Worm (Caenorhabditis elegans) whole organism, young adult: ENCODE measurements around the gene hmg-1.1.

Source experiments
- B0035.1 ChIP-seq: sonication (generic microtip); optimal IDR thresholded peaks from 2 replicates; lab custom pipeline; 2016; ENCODE audit warnings: missing genetic modification characterization, mild to moderate bottlenecking, missing compliant biosample characterization, missing genotype, missing genetic modification reagents
- B0336.3 ChIP-seq: fragments of 200-800 bp; sonication (Bioruptor generic); IDR thresholded peaks from 2 replicates; pipeline ENCODE4 v1.3.6; 2022; ENCODE audit warnings: missing genetic modification characterization, missing compliant biosample characterization
- F22D6.2 ChIP-seq: sonication (generic microtip); optimal IDR thresholded peaks from 2 replicates; lab custom pipeline; 2016; ENCODE audit warnings: mild to moderate bottlenecking, missing genetic modification characterization, missing compliant biosample characterization
- F23B12.7 ChIP-seq: sonication (generic microtip); optimal IDR thresholded peaks from 2 replicates; lab custom pipeline; 2017; ENCODE audit warnings: missing genetic modification characterization, mild to moderate bottlenecking, missing compliant biosample characterization, antibody characterized with exemption, moderate library complexity; ENCODE audit not compliant: insufficient read depth
- F37B4.10 ChIP-seq: fragments of 200-800 bp; sonication (Bioruptor generic); IDR thresholded peaks from 2 replicates; pipeline ENCODE4 v1.3.6; 2022; ENCODE audit warnings: missing genetic modification characterization, missing compliant biosample characterization
- F52B5.7 ChIP-seq: sonication (generic microtip); optimal IDR thresholded peaks from 2 replicates; lab custom pipeline; 2016; ENCODE audit warnings: mild to moderate bottlenecking, missing genetic modification characterization, missing compliant biosample characterization
- F57A8.1 ChIP-seq: fragments of 200-800 bp; sonication (Bioruptor generic); optimal IDR thresholded peaks from 2 replicates; lab custom pipeline; 2018; ENCODE audit warnings: mild to moderate bottlenecking, missing genetic modification characterization, moderate library complexity, missing compliant biosample characterization
- F57C9.4 ChIP-seq: sonication (generic microtip); optimal IDR thresholded peaks from 2 replicates; lab custom pipeline; 2017; ENCODE audit warnings: mild to moderate bottlenecking, missing genetic modification characterization, missing compliant biosample characterization
- T26A5.8 ChIP-seq: sonication (generic microtip); optimal IDR thresholded peaks from 2 replicates; lab custom pipeline; 2016; ENCODE audit warnings: missing genetic modification characterization, missing compliant biosample characterization
- Y53F4B.3 ChIP-seq: fragments of 200-800 bp; sonication (Bioruptor generic); IDR thresholded peaks from 2 replicates; pipeline ENCODE4 v1.3.6; 2022; ENCODE audit warnings: missing genetic modification reagents, missing genetic modification characterization, missing compliant biosample characterization
- aptf-3 ChIP-seq: fragments of 200-800 bp; sonication (Bioruptor generic); IDR thresholded peaks from 2 replicates; pipeline ENCODE4 v1.3.6; 2022; ENCODE audit warnings: missing genetic modification characterization, missing compliant biosample characterization
- bed-1 ChIP-seq: fragments of 200-800 bp; sonication (Bioruptor generic); IDR thresholded peaks from 2 replicates; pipeline ENCODE4 v1.3.6; 2022; ENCODE audit warnings: missing genetic modification reagents, missing genetic modification characterization, missing compliant biosample characterization
- bed-2 ChIP-seq: fragments of 200-800 bp; sonication (Bioruptor generic); IDR thresholded peaks from 2 replicates; pipeline ENCODE4 v1.3.6; 2022; ENCODE audit warnings: missing genetic modification reagents, missing genetic modification characterization, missing compliant biosample characterization
- cebp-1 ChIP-seq, 2 experiments: fragments of 200-800 bp in 1 of 2; sonication (Bioruptor generic) in 1 of 2; sonication (generic microtip) in 1 of 2; IDR thresholded peaks in 1 of 2; optimal IDR thresholded peaks in 1 of 2; 2 replicates each; pipeline versions ENCODE4 v1.3.6 to Lab custom; 2017 to 2022; ENCODE audit warnings: missing compliant biosample characterization in 2 of 2, missing genetic modification characterization in 2 of 2, mild to moderate bottlenecking in 1 of 2, missing genetic modification reagents in 1 of 2, moderate library complexity in 1 of 2
- ceh-40 ChIP-seq: fragments of 200-800 bp; sonication (Bioruptor generic); IDR thresholded peaks from 2 replicates; pipeline ENCODE4 v1.3.6; 2022; ENCODE audit warnings: missing genetic modification characterization, missing compliant biosample characterization
- die-1 ChIP-seq: sonication (generic microtip); optimal IDR thresholded peaks from 2 replicates; lab custom pipeline; 2016; ENCODE audit warnings: missing genotype, mild to moderate bottlenecking, missing genetic modification characterization, missing compliant biosample characterization
- dox-1 ChIP-seq: fragments of 200-800 bp; sonication (Bioruptor generic); IDR thresholded peaks from 2 replicates; pipeline ENCODE4 v1.3.6; 2022; ENCODE audit warnings: missing genetic modification reagents, missing genetic modification characterization, missing compliant biosample characterization
- ets-4 ChIP-seq: fragments of 200-800 bp; sonication (Bioruptor generic); optimal IDR thresholded peaks from 2 replicates; lab custom pipeline; 2018; ENCODE audit warnings: mild to moderate bottlenecking, missing genetic modification characterization, missing compliant biosample characterization
- fkh-3 ChIP-seq: sonication (generic microtip); optimal IDR thresholded peaks from 2 replicates; lab custom pipeline; 2016; ENCODE audit warnings: mild to moderate bottlenecking, missing genetic modification characterization, missing compliant biosample characterization
- hlh-12 ChIP-seq: sonication (generic microtip); optimal IDR thresholded peaks from 2 replicates; lab custom pipeline; 2016; ENCODE audit warnings: missing genetic modification characterization, missing compliant biosample characterization
- hmg-20 ChIP-seq: fragments of 200-800 bp; sonication (Bioruptor generic); IDR thresholded peaks from 2 replicates; pipeline ENCODE4 v1.3.6; 2022; ENCODE audit warnings: missing genetic modification reagents, missing genetic modification characterization, missing compliant biosample characterization
- hsf-1 ChIP-seq: fragments of 200-800 bp; sonication (Bioruptor generic); IDR thresholded peaks from 2 replicates; pipeline ENCODE4 v1.3.6; 2022; ENCODE audit warnings: missing genetic modification reagents, missing genetic modification characterization, missing compliant biosample characterization
- lag-1 ChIP-seq: fragments of 200-800 bp; sonication (Bioruptor generic); IDR thresholded peaks from 2 replicates; pipeline ENCODE4 v1.3.6; 2022; ENCODE audit warnings: missing genetic modification reagents, missing genetic modification characterization, missing compliant biosample characterization
- lin-40 ChIP-seq: sonication (generic microtip); optimal IDR thresholded peaks from 2 replicates; lab custom pipeline; 2016; ENCODE audit warnings: missing genetic modification characterization, mild to moderate bottlenecking, missing compliant biosample characterization, missing genotype, missing genetic modification reagents
- lir-1 ChIP-seq: fragments of 200-800 bp; sonication (Bioruptor generic); conservative IDR thresholded peaks from 2 replicates; pipeline ENCODE4 v1.3.6; 2022; ENCODE audit warnings: missing genetic modification reagents, missing genetic modification characterization, missing compliant biosample characterization
- madf-6 ChIP-seq: fragments of 200-800 bp; sonication (Bioruptor generic); IDR thresholded peaks from 2 replicates; pipeline ENCODE4 v1.3.6; 2022; ENCODE audit warnings: missing genetic modification reagents, missing genetic modification characterization, missing compliant biosample characterization
- mcd-1 ChIP-seq: fragments of 200-800 bp; sonication (Bioruptor generic); IDR thresholded peaks from 2 replicates; pipeline ENCODE4 v1.3.6; 2022; ENCODE audit warnings: missing genetic modification reagents, missing genetic modification characterization, missing compliant biosample characterization
- mel-28 ChIP-seq: sonication (generic microtip); optimal IDR thresholded peaks from 2 replicates; lab custom pipeline; 2016; ENCODE audit warnings: borderline replicate concordance, mild to moderate bottlenecking, missing genetic modification characterization, missing compliant biosample characterization
- nhr-80 ChIP-seq: sonication (generic microtip); optimal IDR thresholded peaks from 2 replicates; lab custom pipeline; 2016; ENCODE audit warnings: missing genetic modification characterization, missing compliant biosample characterization
- repo-1 ChIP-seq: sonication (generic microtip); optimal IDR thresholded peaks from 2 replicates; lab custom pipeline; 2017; ENCODE audit warnings: mild to moderate bottlenecking, missing genetic modification characterization, missing compliant biosample characterization
- sdz-38 ChIP-seq: sonication (generic microtip); optimal IDR thresholded peaks from 2 replicates; lab custom pipeline; 2016; ENCODE audit warnings: missing genotype, missing genetic modification characterization, missing compliant biosample characterization
- snpc-1.3 ChIP-seq: sonication (generic microtip); optimal IDR thresholded peaks from 2 replicates; lab custom pipeline; 2017; ENCODE audit warnings: missing genetic modification characterization, mild to moderate bottlenecking, missing compliant biosample characterization, antibody characterized with exemption, moderate library complexity, missing genotype, missing genetic modification reagents; ENCODE audit not compliant: insufficient read depth
- snpc-3.4 ChIP-seq: sonication (generic microtip); optimal IDR thresholded peaks from 2 replicates; lab custom pipeline; 2017; ENCODE audit warnings: missing genetic modification characterization, mild to moderate bottlenecking, missing compliant biosample characterization, antibody characterized with exemption, moderate library complexity, missing genotype, missing genetic modification reagents
- sptf-2 ChIP-seq: fragments of 200-800 bp; sonication (Bioruptor generic); optimal IDR thresholded peaks from 2 replicates; lab custom pipeline; 2018; ENCODE audit warnings: mild to moderate bottlenecking, missing genetic modification characterization, missing compliant biosample characterization
- tbx-9 ChIP-seq: sonication (generic microtip); optimal IDR thresholded peaks from 2 replicates; lab custom pipeline; 2016; ENCODE audit warnings: borderline replicate concordance, missing genetic modification characterization, inconsistent platforms, missing compliant biosample characterization
- xnd-1 ChIP-seq: sonication (generic microtip); optimal IDR thresholded peaks from 2 replicates; lab custom pipeline; 2016; ENCODE audit warnings: missing genotype, missing genetic modification reagents, missing genetic modification characterization, missing compliant biosample characterization
- zfh-2 ChIP-seq: fragments of 200-800 bp; sonication (Bioruptor generic); conservative IDR thresholded peaks from 2 replicates; pipeline ENCODE4 v1.3.6; 2022; ENCODE audit warnings: missing genetic modification reagents, missing genetic modification characterization, missing compliant biosample characterization
- ztf-6 ChIP-seq: fragments of 200-800 bp; sonication (Bioruptor generic); IDR thresholded peaks from 2 replicates; pipeline ENCODE4 v1.3.6; 2022; ENCODE audit warnings: missing genetic modification reagents, missing genetic modification characterization, missing compliant biosample characterization

hmg-1.1 gene

DNA sequence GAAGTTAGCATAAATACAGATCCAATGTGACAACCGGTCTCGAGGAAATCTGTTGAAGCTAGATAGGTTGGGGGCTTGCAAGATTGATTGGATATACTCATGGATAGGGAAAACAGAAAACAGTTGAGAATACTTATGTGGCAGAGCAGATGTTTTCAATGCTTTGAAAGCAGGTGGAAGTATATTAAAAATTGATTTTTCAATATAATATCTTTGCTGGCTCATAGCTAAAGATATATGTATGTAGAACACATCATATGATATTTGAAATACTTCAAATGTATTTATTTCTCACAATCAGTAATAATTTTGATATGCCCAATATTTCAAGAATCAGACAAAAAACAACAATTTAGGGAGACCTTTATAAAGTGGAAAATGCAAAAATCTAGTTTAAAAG lies 36.8 kb downstream of the hmg-1.1 start, which contains the start of gene srh-41:
TSS of gene srh-41 (minus strand) at position 101 of the 400 bp plus-strand sequence.
- TF ChIP-seq bed-2 (no peak), B0336.3 (GFP tag; lab: Robert Waterston, UW) (no peak), die-1 (tag; lab: Kevin White, UChicago) (no peak), F52B5.7 (tag; lab: Kevin White, UChicago) (no peak), lin-40 (tag; lab: Kevin White, UChicago) (no peak), F37B4.10 (GFP tag; lab: Robert Waterston, UW) (no peak)

- TF ChIP-seq aptf-3 (GFP tag; lab: Robert Waterston, UW) (no peak), ztf-6 (GFP tag; lab: Robert Waterston, UW) (no peak), hlh-12 (no peak), hmg-20 (GFP tag; lab: Robert Waterston, UW) (no peak), T26A5.8 (tag; lab: Kevin White, UChicago) (no peak), snpc-1.3 (tag; lab: Kevin White, UChicago) (no peak), mel-28 (tag; lab: Kevin White, UChicago) (no peak), ets-4 (GFP tag; lab: Kevin White, UChicago) (no peak), nhr-80 (tag; lab: Kevin White, UChicago) (no peak), dox-1 (no peak)
Observed at ce11 chrII:14288968-14289367, 38.5 kb downstream of the hmg-1.1 start, which contains the start of gene srh-42. Gene srh-42 (minus strand): TSS chrII:14289068.

- no peak for TF ChIP-seq lag-1 (GFP tag; lab: Robert Waterston, UW)
- no peak for TF ChIP-seq sptf-2 (GFP tag; lab: Kevin White, UChicago)
- peak; percentile 85 for TF ChIP-seq cebp-1 (GFP tag; IDR thresholded peaks at IDR 0.05; lab: Robert Waterston, UW)
- peak; percentile 90 for TF ChIP-seq cebp-1 (tag; optimal IDR thresholded peaks at IDR 0.05; lab: Kevin White, UChicago)
- TF ChIP-seq bed-1 (GFP tag; lab: Robert Waterston, UW) = no peak
- peak; percentile 5 for TF ChIP-seq nhr-80 (tag; lab: Kevin White, UChicago)
Observed at ce11 chrII:14290846-14291245, 40.4 kb downstream of the hmg-1.1 start.

- TF ChIP-seq mcd-1 (GFP tag; lab: Robert Waterston, UW) = peak; percentile 35; the same call in 1 of the 2 replicates
Observed at ce11 chrII:14291854-14292253, 41.4 kb downstream of the hmg-1.1 start.

- TF ChIP-seq tbx-9 = no peak
- TF ChIP-seq fkh-3 (tag; lab: Kevin White, UChicago) = no peak
- no peak for TF ChIP-seq bed-1 (GFP tag; lab: Robert Waterston, UW)
- TF ChIP-seq lag-1 (GFP tag; lab: Robert Waterston, UW) = no peak
- TF ChIP-seq F57A8.1 (GFP tag; lab: Kevin White, UChicago) = no peak
- TF ChIP-seq madf-6 (GFP tag; lab: Robert Waterston, UW) = no peak
- no peak for TF ChIP-seq hsf-1 (GFP tag; lab: Robert Waterston, UW)
- TF ChIP-seq F22D6.2 (tag; lab: Kevin White, UChicago) = no peak
- TF ChIP-seq snpc-1.3 (tag; lab: Kevin White, UChicago) = no peak
Observed at ce11 chrII:14292519-14292918, 42.0 kb downstream of the hmg-1.1 start, which contains the start of gene Y54G11A.4. Gene Y54G11A.4 (plus strand): TSS chrII:14292819.

- no peak for TF ChIP-seq Y53F4B.3
- TF ChIP-seq T26A5.8 (tag; lab: Kevin White, UChicago) = no peak
- no peak for TF ChIP-seq ets-4 (GFP tag; lab: Kevin White, UChicago)
- no peak for TF ChIP-seq F22D6.2 (tag; lab: Kevin White, UChicago)
- no peak for TF ChIP-seq F57A8.1 (GFP tag; lab: Kevin White, UChicago)
- no peak for TF ChIP-seq snpc-3.4
- no peak for TF ChIP-seq repo-1
- no peak for TF ChIP-seq sdz-38 (tag; lab: Kevin White, UChicago)
- no peak for TF ChIP-seq xnd-1
- no peak for TF ChIP-seq lir-1
- TF ChIP-seq sptf-2 (GFP tag; lab: Kevin White, UChicago) = no peak
- no peak for TF ChIP-seq ceh-40 (GFP tag; lab: Robert Waterston, UW)
- no peak for TF ChIP-seq F57C9.4 (tag; lab: Kevin White, UChicago)
- no peak for TF ChIP-seq B0035.1 (tag; lab: Kevin White, UChicago)
- no peak for TF ChIP-seq hlh-12
- TF ChIP-seq zfh-2 = no peak
- TF ChIP-seq F23B12.7 = no peak
Observed at ce11 chrII:14294390-14294789, 43.9 kb downstream of the hmg-1.1 start.
